Worm (Caenorhabditis elegans) whole organism, midembryonic: ENCODE data around the gene alkb-7.

Experiments
- T22C8.4 ChIP-seq: fragments of 200-800 bp; sonication (Bioruptor generic); IDR thresholded peaks from 2 replicates; pipeline ENCODE4 v1.3.6; 2022; ENCODE audit warnings: missing genetic modification characterization, missing compliant biosample characterization
- cog-1 ChIP-seq: sonication (generic microtip); optimal IDR thresholded peaks from 2 replicates; lab custom pipeline; 2016; ENCODE audit warnings: missing genetic modification characterization, missing compliant biosample characterization
- flt-1 ChIP-seq: fragments of 200-800 bp; sonication (Bioruptor generic); IDR thresholded peaks from 2 replicates; pipeline ENCODE4 v1.3.6; 2022; ENCODE audit warnings: missing genetic modification characterization, missing compliant biosample characterization
- klf-2 ChIP-seq: fragments of 200-800 bp; sonication (Bioruptor generic); conservative IDR thresholded peaks from 2 replicates; pipeline ENCODE4 v1.3.6; 2022; ENCODE audit warnings: missing genetic modification reagents, missing genetic modification characterization, missing compliant biosample characterization
- med-1 ChIP-seq: sonication (generic microtip); optimal IDR thresholded peaks from 2 replicates; lab custom pipeline; 2017; ENCODE audit warnings: missing genetic modification characterization, mild to moderate bottlenecking, missing compliant biosample characterization, antibody characterized with exemption, missing genetic modification reagents; ENCODE audit not compliant: insufficient read depth
- ztf-23 ChIP-seq: fragments of 200-800 bp; sonication (Bioruptor generic); IDR thresholded peaks from 2 replicates; pipeline ENCODE4 v1.3.6; 2022; ENCODE audit warnings: missing genetic modification reagents, missing genetic modification characterization, missing compliant biosample characterization
- ztf-29 ChIP-seq: fragments of 200-800 bp; sonication (Bioruptor generic); IDR thresholded peaks from 2 replicates; pipeline ENCODE4 v1.3.6; 2022; ENCODE audit warnings: missing genetic modification reagents, missing genetic modification characterization, missing compliant biosample characterization

DNA sequence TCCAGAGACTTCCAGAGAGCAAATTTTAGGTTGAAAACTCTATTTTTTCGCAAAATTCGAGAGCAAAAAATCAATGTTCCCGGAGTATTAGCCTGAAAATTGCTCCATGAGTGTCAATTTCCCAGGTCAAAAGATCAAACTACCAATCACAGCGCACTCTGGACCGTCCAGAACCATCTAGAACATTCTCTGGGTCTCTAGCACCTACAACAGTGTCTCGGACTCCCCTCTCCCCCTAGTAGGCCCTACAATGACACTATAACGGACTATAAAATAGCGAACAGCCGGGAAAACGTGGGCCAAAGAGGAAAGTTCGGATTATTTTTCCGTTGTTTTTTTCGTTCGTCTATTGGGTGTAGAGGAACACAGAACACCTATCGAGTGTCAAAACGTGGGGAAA, 11.4 kb upstream of the alkb-7 start:
- TF ChIP-seq flt-1 (GFP tag; lab: Robert Waterston, UW) = peak; percentile 25; the same call in 1 of the 2 replicates
- no peak for TF ChIP-seq klf-2 (GFP tag; lab: Robert Waterston, UW)
- no peak for TF ChIP-seq ztf-29 (GFP tag; lab: Robert Waterston, UW)
- 0 out of 2 replicates have a peak, but pooled peaks have one; percentile 8 for TF ChIP-seq ztf-23 (GFP tag; lab: Robert Waterston, UW)
- TF ChIP-seq cog-1 = no peak
- no peak for TF ChIP-seq med-1
- no peak for TF ChIP-seq T22C8.4
